Fruit fly (Drosophila melanogaster) whole organism: Measurements from ENCODE around the gene CG32081.

Source experiments
- CG8478 ChIP-seq: fragments of >200 bp; optimal IDR thresholded peaks from 2 replicates; lab custom pipeline; 2018; ENCODE audit warnings: inconsistent platforms
- EcR ChIP-seq, 2 experiments: fragments of >200 bp; optimal IDR thresholded peaks; 2 replicates each; lab custom pipeline; 2017; ENCODE audit warnings: missing biosample characterization in 2 of 2, missing genetic modification characterization in 2 of 2, missing genetic modification reagents in 2 of 2
- pan ChIP-seq: fragments of >200 bp; optimal IDR thresholded peaks from 2 replicates; lab custom pipeline; 2017
- psq ChIP-seq: fragments of >200 bp; optimal IDR thresholded peaks from 2 replicates; lab custom pipeline; 2017
- usp ChIP-seq: fragments of >200 bp; optimal IDR thresholded peaks from 2 replicates; lab custom pipeline; 2017; ENCODE audit warnings: missing biosample characterization, missing genetic modification characterization, mixed read lengths

DNA sequence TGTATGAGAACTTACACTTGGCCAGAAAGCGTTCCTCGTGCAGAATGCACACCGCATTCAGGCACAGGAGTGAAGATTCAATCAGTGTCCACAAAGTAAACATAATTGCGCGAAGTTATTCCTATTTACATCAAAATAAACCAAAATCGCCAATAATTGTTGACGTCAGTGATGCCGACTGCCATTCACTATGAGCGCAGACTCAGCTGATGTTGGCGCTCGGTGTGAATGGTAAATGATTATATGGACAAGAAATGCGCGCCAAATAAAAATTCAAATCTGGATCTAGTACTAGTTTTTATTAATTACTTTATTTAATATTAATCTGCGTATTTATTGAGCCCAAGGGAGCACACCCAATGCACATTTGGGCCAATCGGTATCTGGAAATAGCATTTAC, 35.1 kb downstream of the CG32081 start, which contains the start of gene CG32069:
- TF ChIP-seq pan (no peak), usp (GFP tag; lab: Kevin White, UChicago) (no peak), psq (no peak), EcR (GFP tag; optimal IDR thresholded peaks at IDR 0.05; lab: Kevin White, UChicago) (no peak), CG8478 (lab: Kevin White, UChicago) (no peak)
